Worm (Caenorhabditis elegans): ENCODE data around the gene irld-38.

- TF ChIP-seq mab-5 (tag; optimal IDR thresholded peaks at IDR 0.05) (no peak), unc-62 (GFP tag; optimal IDR thresholded peaks at IDR 0.05) (no peak), nhr-2 (tag; optimal IDR thresholded peaks at IDR 0.05) (no peak), mep-1 (tag; optimal IDR thresholded peaks at IDR 0.05) (no peak), ham-2 (GFP tag; optimal IDR thresholded peaks at IDR 0.05) (no peak), elt-3 (tag; optimal IDR thresholded peaks at IDR 0.05) (no peak), nhr-12 (tag; optimal IDR thresholded peaks at IDR 0.05) (no peak), ztf-11 (tag; optimal IDR thresholded peaks at IDR 0.05) (no peak)
Observed at ce11 chrV:2985309-2985708, 46.9 kb downstream of the irld-38 start, which contains the start of gene srw-139.

Data from whole organism, mixed stage, embryonic.